Worm (Caenorhabditis elegans) whole organism, L4 larva: ENCODE results near the gene atg-3.
A peak's percentile ranks its signal among the peaks of the same experiment; 100 is the strongest.

Experiments
- T26A8.4 ChIP-seq: fragments of 200-800 bp; sonication (Bioruptor generic); IDR thresholded peaks from 2 replicates; pipeline ENCODE4 v1.3.6; 2022; ENCODE audit warnings: missing genetic modification characterization, missing compliant biosample characterization
- Y105C5A.15 ChIP-seq: fragments of 200-800 bp; sonication (Bioruptor generic); IDR thresholded peaks from 2 replicates; pipeline ENCODE4 v1.3.6; 2022; ENCODE audit warnings: missing genetic modification characterization, missing compliant biosample characterization
- Y48G9A.11 ChIP-seq: fragments of 200-800 bp; sonication (Bioruptor generic); IDR thresholded peaks from 2 replicates; pipeline ENCODE4 v1.3.6; 2022; ENCODE audit warnings: missing genetic modification reagents, missing genetic modification characterization, missing compliant biosample characterization
- Y75B8A.6 ChIP-seq: fragments of 200-800 bp; sonication (Bioruptor generic); IDR thresholded peaks from 2 replicates; pipeline ENCODE4 v1.3.6; 2022; ENCODE audit warnings: missing genetic modification reagents, missing genetic modification characterization, missing compliant biosample characterization
- aha-1 ChIP-seq: fragments of 150-350 bp; peaks from one replicate; lab custom pipeline; 2014; ENCODE audit warnings: missing biosample characterization, missing genetic modification characterization
- aly-2 ChIP-seq: sonication (generic microtip); optimal IDR thresholded peaks from 2 replicates; lab custom pipeline; 2018; ENCODE audit warnings: missing biosample characterization, missing genetic modification characterization
- arid-1 ChIP-seq: fragments of 200-800 bp; sonication (Bioruptor generic); conservative IDR thresholded peaks from 2 replicates; pipeline ENCODE4 v1.3.6; 2022; ENCODE audit warnings: missing genetic modification reagents, missing genetic modification characterization, missing compliant biosample characterization
- ceh-28 ChIP-seq: fragments of 150-350 bp; optimal IDR thresholded peaks from 2 replicates; lab custom pipeline; 2014; ENCODE audit warnings: missing biosample characterization, missing genetic modification reagents, missing genetic modification characterization
- ceh-32 ChIP-seq: sonication (generic microtip); optimal IDR thresholded peaks from 2 replicates; lab custom pipeline; 2016; ENCODE audit warnings: mild to moderate bottlenecking, missing genetic modification characterization, missing compliant biosample characterization; ENCODE audit not compliant: poor library complexity
- ceh-44 ChIP-seq: fragments of 200-800 bp; sonication (Bioruptor generic); IDR thresholded peaks from 2 replicates; pipeline ENCODE4 v1.3.6; 2022; ENCODE audit warnings: missing genetic modification reagents, missing genetic modification characterization, missing compliant biosample characterization
- ces-1 ChIP-seq: fragments of 150-350 bp; sonication (generic microtip); optimal IDR thresholded peaks from 4 replicates; lab custom pipeline; 2014; ENCODE audit warnings: missing biosample characterization, missing genetic modification reagents, missing genetic modification characterization
- dpl-1 ChIP-seq: fragments of 150-350 bp; optimal IDR thresholded peaks from 2 replicates; lab custom pipeline; 2014; ENCODE audit warnings: missing biosample characterization, missing genetic modification reagents, missing genetic modification characterization
- duxl-1 ChIP-seq: sonication (generic microtip); optimal IDR thresholded peaks from 2 replicates; lab custom pipeline; 2016; ENCODE audit warnings: mild to moderate bottlenecking, missing genetic modification characterization, moderate library complexity, missing compliant biosample characterization; ENCODE audit not compliant: poor library complexity
- egl-27 ChIP-seq: sonication (generic microtip); optimal IDR thresholded peaks from 3 replicates; lab custom pipeline; 2017; ENCODE audit warnings: missing biosample characterization, missing genetic modification reagents, missing genetic modification characterization
- egl-43 ChIP-seq: fragments of 200-800 bp; sonication (Bioruptor generic); IDR thresholded peaks from 2 replicates; pipeline ENCODE4 v1.3.6; 2022; ENCODE audit warnings: missing genetic modification reagents, missing genetic modification characterization, missing compliant biosample characterization
- lin-1 ChIP-seq: fragments of 200-800 bp; sonication (Bioruptor generic); IDR thresholded peaks from 2 replicates; pipeline ENCODE4 v1.3.6; 2022; ENCODE audit warnings: missing genetic modification reagents, missing genetic modification characterization, missing compliant biosample characterization
- lin-38 ChIP-seq: fragments of 200-800 bp; sonication (Bioruptor generic); IDR thresholded peaks from 2 replicates; pipeline ENCODE4 v1.3.6; 2022; ENCODE audit warnings: missing genetic modification reagents, missing genetic modification characterization, missing compliant biosample characterization
- lin-39 ChIP-seq: fragments of 150-350 bp; optimal IDR thresholded peaks from 2 replicates; lab custom pipeline; 2014; ENCODE audit warnings: missing biosample characterization, missing genetic modification reagents, missing genetic modification characterization
- lir-3 ChIP-seq: sonication (generic microtip); optimal IDR thresholded peaks from 2 replicates; lab custom pipeline; 2016; ENCODE audit warnings: mild to moderate bottlenecking, missing genetic modification characterization, missing compliant biosample characterization
- mdl-1 ChIP-seq, 2 experiments: fragments of 150-350 bp in 1 of 2; sonication (generic microtip) in 1 of 2; optimal IDR thresholded peaks; 2 replicates each; lab custom pipeline; 2014 to 2017; ENCODE audit warnings: missing biosample characterization in 2 of 2, missing genetic modification characterization in 2 of 2
- mep-1 ChIP-seq: fragments of 150-350 bp; sonication (generic microtip); optimal IDR thresholded peaks from 3 replicates; lab custom pipeline; 2014; ENCODE audit warnings: missing biosample characterization, missing genetic modification characterization
- nhr-10 ChIP-seq: fragments of 150-350 bp; optimal IDR thresholded peaks from 2 replicates; lab custom pipeline; 2014; ENCODE audit warnings: missing biosample characterization, missing genetic modification characterization
- nhr-102 ChIP-seq: sonication (generic microtip); optimal IDR thresholded peaks from 2 replicates; lab custom pipeline; 2016; ENCODE audit warnings: mild to moderate bottlenecking, missing genetic modification characterization, moderate library complexity, missing compliant biosample characterization
- nhr-11 ChIP-seq: fragments of 150-350 bp; optimal IDR thresholded peaks from 2 replicates; lab custom pipeline; 2014; ENCODE audit warnings: missing biosample characterization, missing genetic modification characterization
- nhr-111 ChIP-seq: fragments of 200-800 bp; sonication (Bioruptor generic); optimal IDR thresholded peaks from 2 replicates; lab custom pipeline; 2018; ENCODE audit warnings: mild to moderate bottlenecking, missing genetic modification characterization, missing compliant biosample characterization
- nhr-6 ChIP-seq: fragments of 150-350 bp; optimal IDR thresholded peaks from 2 replicates; lab custom pipeline; 2014; ENCODE audit warnings: missing biosample characterization, missing genetic modification characterization
- nhr-76 ChIP-seq: fragments of 150-350 bp; optimal IDR thresholded peaks from 2 replicates; lab custom pipeline; 2014; ENCODE audit warnings: missing biosample characterization, missing genetic modification characterization
- php-3 ChIP-seq: fragments of 200-800 bp; sonication (Bioruptor generic); IDR thresholded peaks from 2 replicates; pipeline ENCODE4 v1.3.6; 2022; ENCODE audit warnings: missing genetic modification reagents, missing genetic modification characterization, missing compliant biosample characterization
- saeg-2 ChIP-seq: fragments of 200-800 bp; sonication (Bioruptor generic); IDR thresholded peaks from 2 replicates; pipeline ENCODE4 v1.3.6; 2022; ENCODE audit warnings: missing genetic modification reagents, missing genetic modification characterization, missing compliant biosample characterization
- skn-1 ChIP-seq: fragments of 150-350 bp; optimal IDR thresholded peaks from 2 replicates; lab custom pipeline; 2014; ENCODE audit warnings: missing biosample characterization, missing genetic modification characterization
- spr-1 ChIP-seq: sonication (generic microtip); optimal IDR thresholded peaks from 2 replicates; lab custom pipeline; 2016; ENCODE audit warnings: mild to moderate bottlenecking, missing genetic modification characterization, missing compliant biosample characterization
- tag-97 ChIP-seq: fragments of 200-800 bp; sonication (Bioruptor generic); IDR thresholded peaks from 2 replicates; pipeline ENCODE4 v1.3.6; 2022; ENCODE audit warnings: missing genetic modification characterization, missing compliant biosample characterization
- unc-62 ChIP-seq, 3 experiments: fragments of 150-350 bp in 1 of 3; sonication (generic microtip); optimal IDR thresholded peaks in 2 of 3; peaks in 1 of 3; 1 replicate in 1 of 3; 2 replicates in 2 of 3; lab custom pipeline; 2014 to 2017; ENCODE audit warnings: missing biosample characterization in 3 of 3, missing genetic modification characterization in 3 of 3, missing genetic modification reagents in 3 of 3, missing genotype in 1 of 3
- zfp-3 ChIP-seq: fragments of 200-800 bp; sonication (Bioruptor generic); conservative IDR thresholded peaks from 2 replicates; pipeline ENCODE4 v1.3.6; 2022; ENCODE audit warnings: missing genetic modification reagents, missing genetic modification characterization, missing compliant biosample characterization

The atg-3 gene

ce11 chrIV:1035108-1035507 lies 24.8 kb downstream of the atg-3 start (continued):
- TF ChIP-seq nhr-6 (tag; lab: Kevin White, UChicago) (peak; percentile 27), T26A8.4 (GFP tag; lab: Robert Waterston, UW) (no peak), spr-1 (tag; lab: Kevin White, UChicago) (no peak), mdl-1 (tag; optimal IDR thresholded peaks at IDR 0.05; lab: Kevin White, UChicago) (peak in 1 of 2 experiments; percentile 42), mep-1 (tag; lab: Kevin White, UChicago) (peak; percentile 38), saeg-2 (GFP tag; lab: Robert Waterston, UW) (no peak), egl-27 (no peak), aly-2 (no peak), lir-3 (tag; lab: Kevin White, UChicago) (no peak), zfp-3 (GFP tag; lab: Robert Waterston, UW) (no peak), nhr-111 (GFP tag; lab: Kevin White, UChicago) (no peak), ces-1 (GFP tag; lab: Kevin White, UChicago) (no peak), ceh-32 (no peak), dpl-1 (no peak), ceh-44 (GFP tag; lab: Robert Waterston, UW) (no peak), lin-1 (GFP tag; lab: Robert Waterston, UW) (0 out of 2 replicates have a peak, but pooled peaks have one; percentile 50), arid-1 (GFP tag; lab: Robert Waterston, UW) (no peak), duxl-1 (tag; lab: Kevin White, UChicago) (no peak), skn-1 (no peak), ceh-28 (no peak), nhr-11 (tag; lab: Kevin White, UChicago) (no peak), lin-39 (tag; lab: Kevin White, UChicago) (no peak), Y48G9A.11 (GFP tag; lab: Robert Waterston, UW) (no peak), nhr-76 (tag; lab: Kevin White, UChicago) (no peak), nhr-102 (tag; lab: Kevin White, UChicago) (no peak), php-3 (GFP tag; lab: Robert Waterston, UW) (no peak)
- TF ChIP-seq, all 104 proteins: peak for 19

DNA sequence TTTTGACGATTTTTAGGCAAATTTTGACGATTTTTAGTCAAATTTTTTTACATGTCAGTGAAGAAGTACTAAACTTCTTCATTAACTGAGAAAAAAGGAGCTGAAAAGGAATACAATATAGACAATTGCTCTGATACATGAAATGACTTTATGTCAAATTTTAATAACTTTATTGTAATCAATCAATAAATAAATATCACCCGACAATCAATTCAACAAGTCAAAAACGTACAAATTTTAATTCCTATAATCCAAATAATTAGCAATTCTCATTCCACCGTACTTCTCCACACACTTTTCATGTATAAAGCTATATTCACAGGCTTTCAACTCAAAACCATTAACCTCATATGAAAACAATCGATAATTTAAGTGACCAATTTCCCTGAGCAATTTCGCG lies 28.2 kb downstream of the atg-3 start:
- TF ChIP-seq ceh-32, result no peak
- TF ChIP-seq unc-62 (GFP tag; optimal IDR thresholded peaks at IDR 0.05 in 1 of 2; lab: Kevin White, UChicago), result peak in 1 of 2 experiments; percentile 96
- no peak for TF ChIP-seq unc-62 (tag; optimal IDR thresholded peaks at IDR 0.05; lab: Kevin White, UChicago)
- no peak for TF ChIP-seq Y105C5A.15 (GFP tag; lab: Robert Waterston, UW)
- TF ChIP-seq saeg-2 (GFP tag; lab: Robert Waterston, UW), result no peak

ce11 chrIV:1040537-1040936 lies 30.2 kb downstream of the atg-3 start:
- no peak for TF ChIP-seq nhr-10 (tag; lab: Kevin White, UChicago)
- TF ChIP-seq lin-38 (GFP tag; lab: Robert Waterston, UW), result peak; percentile 84
- no peak for TF ChIP-seq Y75B8A.6 (GFP tag; lab: Robert Waterston, UW)

- TF ChIP-seq egl-43, result no peak
These were observed 34.0 kb downstream of the atg-3 start, which contains the start of gene Y55F3AM.11 for ce11 chrIV:1044287-1044686. Y55F3AM.11 (minus strand) TSS chrIV:1044387.

ce11 chrIV:1045683-1046082 lies 35.4 kb downstream of the atg-3 start, which contains the start of gene srx-12:
srx-12 (plus strand) TSS chrIV:1045983.
- TF ChIP-seq aha-1 (tag; lab: Kevin White, UChicago), result peak; percentile 22
- TF ChIP-seq tag-97 (GFP tag; lab: Robert Waterston, UW), result no peak
- TF ChIP-seq nhr-6 (tag; lab: Kevin White, UChicago), result no peak
